Worm (Caenorhabditis elegans): ENCODE data around the gene cyp-13A7.

cyp-13A7 gene

ce11 chrII:9800251-9800650 lies 3.2 kb upstream of the cyp-13A7 start, which contains the start of gene cyp-13A5 (continued):
- TF ChIP-seq irx-1 (tag; optimal IDR thresholded peaks at IDR 0.05) = no peak
- no peak for TF ChIP-seq ztf-11 (tag; optimal IDR thresholded peaks at IDR 0.05)
- TF ChIP-seq tlp-1 (tag; optimal IDR thresholded peaks at IDR 0.05) = no peak
- no peak for TF ChIP-seq pqm-1 (tag; optimal IDR thresholded peaks at IDR 0.05)
- TF ChIP-seq mep-1 (tag; optimal IDR thresholded peaks at IDR 0.05) = no peak
- TF ChIP-seq nhr-20 (tag; optimal IDR thresholded peaks at IDR 0.05) = peak; percentile 89
- TF ChIP-seq blmp-1 (tag; optimal IDR thresholded peaks at IDR 0.05) = peak; percentile 71
- TF ChIP-seq unc-98 (GFP tag; IDR thresholded peaks at IDR 0.05) = no peak
- TF ChIP-seq mdl-1 (tag; optimal IDR thresholded peaks at IDR 0.05) = peak in 1 of 2 experiments; percentile 5
- no peak for TF ChIP-seq hlh-17 (GFP tag; optimal IDR thresholded peaks at IDR 0.05; ENCODE audit: borderline replicate concordance)
- TF ChIP-seq F16B12.6 (tag; optimal IDR thresholded peaks at IDR 0.05) = no peak
- no peak for TF ChIP-seq lin-13 (GFP tag; optimal IDR thresholded peaks at IDR 0.05)
- TF ChIP-seq ama-1 (optimal IDR thresholded peaks at IDR 0.05) = no peak
- no peak for TF ChIP-seq ztf-4 (tag; optimal IDR thresholded peaks at IDR 0.05)

- TF ChIP-seq lin-14 (GFP tag; optimal IDR thresholded peaks at IDR 0.05) (peak; percentile 28), nhr-90 (tag; optimal IDR thresholded peaks at IDR 0.05; ENCODE audit: poor library complexity) (no peak), elt-2 (tag; optimal IDR thresholded peaks at IDR 0.05) (peak; percentile 21), F16B12.6 (tag; optimal IDR thresholded peaks at IDR 0.05) (no peak), mef-2 (tag; optimal IDR thresholded peaks at IDR 0.05) (no peak), nhr-20 (tag; optimal IDR thresholded peaks at IDR 0.05) (peak; percentile 13), lin-39 (tag; optimal IDR thresholded peaks at IDR 0.05) (no peak), nhr-19 (GFP tag; conservative IDR thresholded peaks at IDR 0.05) (no peak), nhr-71 (tag; optimal IDR thresholded peaks at IDR 0.05) (no peak)
Measured at ce11 chrII:9802642-9803041, 778 bp upstream of the cyp-13A7 start, which contains the start of gene cyp-13A6. Gene cyp-13A6 (minus strand): TSS chrII:9802821.

ce11 chrII:9807519-9807972 lies 4.1 kb downstream of the cyp-13A7 start, which contains the start of gene cyp-13A8:
Gene cyp-13A8 (minus strand): TSS chrII:9807569.
- TF ChIP-seq unc-30 (tag; optimal IDR thresholded peaks at IDR 0.05) (no peak), lin-14 (GFP tag; optimal IDR thresholded peaks at IDR 0.05) (peak; percentile 63), blmp-1 (tag; optimal IDR thresholded peaks at IDR 0.05) (peak; percentile 32), mef-2 (tag; optimal IDR thresholded peaks at IDR 0.05) (no peak), nhr-19 (GFP tag; conservative IDR thresholded peaks at IDR 0.05) (no peak), sox-4 (tag; optimal IDR thresholded peaks at IDR 0.05) (no peak), ceh-8 (GFP tag; optimal IDR thresholded peaks at IDR 0.05) (no peak), sptf-1 (tag; optimal IDR thresholded peaks at IDR 0.05) (no peak), nhr-71 (tag; optimal IDR thresholded peaks at IDR 0.05) (peak; percentile 31), isw-1 (GFP tag; IDR thresholded peaks at IDR 0.05) (no peak), nhr-20 (tag; optimal IDR thresholded peaks at IDR 0.05) (peak; percentile 93), tlp-1 (tag; optimal IDR thresholded peaks at IDR 0.05) (no peak), elt-2 (tag; optimal IDR thresholded peaks at IDR 0.05) (peak; percentile 66), lir-3 (tag; optimal IDR thresholded peaks at IDR 0.05; ENCODE audit: poor library complexity) (no peak), skn-1 (tag; optimal IDR thresholded peaks at IDR 0.05) (no peak), efl-1 (optimal IDR thresholded peaks at IDR 0.05) (no peak), efl-1 (GFP tag; optimal IDR thresholded peaks at IDR 0.05 in 1 of 2) (peak in 1 of 2 experiments; percentile 91), snu-23 (GFP tag; optimal IDR thresholded peaks at IDR 0.05) (peak; percentile 23), nhr-85 (tag) (peak; percentile 60), lin-35 (GFP tag; optimal IDR thresholded peaks at IDR 0.05) (peak in 1 of 2 experiments; percentile 39), elt-3 (tag; optimal IDR thresholded peaks at IDR 0.05) (peak in 1 of 6 experiments; percentile 43), swsn-7 (tag; optimal IDR thresholded peaks at IDR 0.05) (no peak), C16A3.4 (tag; optimal IDR thresholded peaks at IDR 0.05) (no peak)

- TF ChIP-seq nhr-11 (tag; optimal IDR thresholded peaks at IDR 0.05) (no peak), efl-1 (optimal IDR thresholded peaks at IDR 0.05) (no peak), efl-1 (GFP tag; optimal IDR thresholded peaks at IDR 0.05 in 1 of 2) (peak in 1 of 2 experiments; percentile 59)
Measured at ce11 chrII:9826946-9827345, 23.5 kb downstream of the cyp-13A7 start.

Measured in whole organism, L1 larva.